Fruit fly (Drosophila melanogaster) whole organism, wandering third instar larva: Measurements from ENCODE around the gene Pfdn6.

Experiments
- Hr78 ChIP-seq: fragments of >200 bp; optimal IDR thresholded peaks from 2 replicates; lab custom pipeline; 2017; ENCODE audit warnings: missing biosample characterization, missing genetic modification characterization
- OdsH ChIP-seq: fragments of 200-800 bp; sonication (Bioruptor generic); optimal IDR thresholded peaks from 2 replicates; lab custom pipeline; 2016; ENCODE audit warnings: missing biosample characterization, mild to moderate bottlenecking, missing genetic modification characterization
- br ChIP-seq: fragments of 200-800 bp; sonication (Bioruptor generic); optimal IDR thresholded peaks from 2 replicates; lab custom pipeline; 2016; ENCODE audit warnings: missing biosample characterization, missing genetic modification characterization
- dmrt93B ChIP-seq: fragments of 200-800 bp; sonication (Bioruptor generic); optimal IDR thresholded peaks from 2 replicates; lab custom pipeline; 2018; ENCODE audit warnings: missing biosample characterization, mild to moderate bottlenecking, missing genetic modification characterization
- dsf ChIP-seq: sonication (Bioruptor generic); optimal IDR thresholded peaks from 2 replicates; lab custom pipeline; 2016; ENCODE audit warnings: missing biosample characterization, missing genetic modification characterization, borderline replicate concordance
- pan ChIP-seq: fragments of >200 bp; optimal IDR thresholded peaks from 2 replicates; lab custom pipeline; 2017
- psq ChIP-seq: fragments of 200-800 bp; sonication (Bioruptor generic); optimal IDR thresholded peaks from 3 replicates; lab custom pipeline; 2017; ENCODE audit warnings: missing biosample characterization, mild to moderate bottlenecking, missing genetic modification characterization, moderate library complexity
- usp ChIP-seq: fragments of >200 bp; optimal IDR thresholded peaks from 2 replicates; lab custom pipeline; 2017; ENCODE audit warnings: missing biosample characterization, missing genetic modification characterization

DNA sequence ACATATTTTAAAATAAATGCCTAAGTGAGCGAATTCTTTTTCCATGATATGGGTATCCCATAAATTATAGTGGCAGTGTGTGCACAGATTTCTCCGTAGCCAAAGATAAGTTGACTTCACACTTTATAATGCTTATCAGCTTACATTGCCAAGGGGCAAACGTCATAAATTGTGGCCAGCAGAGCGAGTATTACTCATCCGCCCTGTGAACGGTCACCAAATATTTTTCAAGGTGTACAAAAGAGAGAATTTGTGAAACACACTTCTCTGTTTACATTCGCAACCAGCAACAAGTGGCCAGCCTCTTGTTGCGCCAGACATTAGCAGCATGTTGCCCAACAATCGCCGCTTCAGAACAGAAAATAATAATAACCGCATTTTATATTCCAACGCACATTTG, 9.4 kb downstream of the Pfdn6 start:
- TF ChIP-seq usp (GFP tag; lab: Kevin White, UChicago) = no peak
- no peak for TF ChIP-seq psq (GFP tag; lab: Kevin White, UChicago)
- TF ChIP-seq Hr78 (GFP tag; lab: Kevin White, UChicago) = no peak
- no peak for TF ChIP-seq dsf (GFP tag; lab: Kevin White, UChicago)
- peak; percentile 51 for TF ChIP-seq OdsH (GFP tag; lab: Kevin White, UChicago)
- TF ChIP-seq br = peak; percentile 13
- TF ChIP-seq pan = no peak
- no peak for TF ChIP-seq dmrt93B (GFP tag; lab: Kevin White, UChicago)
